Worm (Caenorhabditis elegans) whole organism, L1 larva: ENCODE data around the gene sru-24.

Experiments used
- C16A3.4 ChIP-seq: fragments of 150-350 bp; optimal IDR thresholded peaks from 2 replicates; lab custom pipeline; 2014; ENCODE audit warnings: missing biosample characterization, missing genetic modification characterization
- F16B12.6 ChIP-seq: fragments of 150-350 bp; optimal IDR thresholded peaks from 2 replicates; lab custom pipeline; 2014; ENCODE audit warnings: missing biosample characterization, missing genetic modification characterization
- ama-1 ChIP-seq: fragments of 150-350 bp; optimal IDR thresholded peaks from 2 replicates; lab custom pipeline; 2014
- blmp-1 ChIP-seq: fragments of 150-350 bp; optimal IDR thresholded peaks from 2 replicates; lab custom pipeline; 2014; ENCODE audit warnings: missing biosample characterization, missing genetic modification characterization
- dpl-1 ChIP-seq, 3 experiments: fragments of 150-350 bp in 2 of 3; sonication (generic microtip) in 1 of 3; optimal IDR thresholded peaks; 2 replicates each; lab custom pipeline; 2014 to 2017; ENCODE audit warnings: missing biosample characterization in 3 of 3, missing genetic modification characterization in 3 of 3, missing genetic modification reagents in 3 of 3
- dsc-1 ChIP-seq: sonication (generic microtip); optimal IDR thresholded peaks from 2 replicates; lab custom pipeline; 2016; ENCODE audit warnings: mild to moderate bottlenecking, missing genetic modification characterization, missing compliant biosample characterization
- efl-1 ChIP-seq, 4 experiments: fragments of 150-350 bp; optimal IDR thresholded peaks in 3 of 4; peaks in 1 of 4; 1 replicate in 1 of 4; 2 replicates in 3 of 4; lab custom pipeline; 2014; ENCODE audit warnings: missing biosample characterization in 2 of 4, missing genetic modification characterization in 2 of 4, missing genetic modification reagents in 2 of 4
- elt-2 ChIP-seq: sonication (generic microtip); optimal IDR thresholded peaks from 2 replicates; lab custom pipeline; 2016; ENCODE audit warnings: missing genetic modification characterization, mild to moderate bottlenecking, inconsistent platforms, missing compliant biosample characterization, missing genetic modification reagents
- elt-3 ChIP-seq, 6 experiments: fragments of 150-350 bp in 1 of 6; sonication (generic microtip); optimal IDR thresholded peaks; 2 replicates each; lab custom pipeline; 2017 to 2018; ENCODE audit warnings: missing biosample characterization in 6 of 6, missing genetic modification characterization in 6 of 6, inconsistent platforms in 1 of 6
- ets-5 ChIP-seq: fragments of 200-800 bp; sonication (Bioruptor generic); IDR thresholded peaks from 2 replicates; pipeline ENCODE4 v1.3.6; 2022; ENCODE audit warnings: missing genetic modification characterization, missing compliant biosample characterization
- fkh-4 ChIP-seq: sonication (generic microtip); optimal IDR thresholded peaks from 2 replicates; lab custom pipeline; 2016; ENCODE audit warnings: missing compliant biosample characterization, missing genetic modification characterization, borderline replicate concordance
- grh-1 ChIP-seq: fragments of 200-800 bp; sonication (Bioruptor generic); IDR thresholded peaks from 2 replicates; pipeline ENCODE4 v1.3.6; 2022; ENCODE audit warnings: missing genetic modification reagents, missing genetic modification characterization, missing compliant biosample characterization
- hlh-4 ChIP-seq: sonication (generic microtip); optimal IDR thresholded peaks from 2 replicates; lab custom pipeline; 2016; ENCODE audit warnings: mild to moderate bottlenecking, missing genetic modification characterization, missing compliant biosample characterization
- lin-35 ChIP-seq, 2 experiments: fragments of 150-350 bp; optimal IDR thresholded peaks; 2 replicates each; lab custom pipeline; 2014; ENCODE audit warnings: missing biosample characterization in 2 of 2, missing genetic modification characterization in 2 of 2, missing genetic modification reagents in 2 of 2
- lir-3 ChIP-seq: sonication (generic microtip); optimal IDR thresholded peaks from 2 replicates; lab custom pipeline; 2016; ENCODE audit warnings: mild to moderate bottlenecking, missing genetic modification characterization, moderate library complexity, missing compliant biosample characterization; ENCODE audit not compliant: poor library complexity
- mdl-1 ChIP-seq, 2 experiments: fragments of 150-350 bp; optimal IDR thresholded peaks; 2 replicates each; lab custom pipeline; 2014 to 2017; ENCODE audit warnings: missing biosample characterization in 2 of 2, missing genetic modification characterization in 2 of 2, inconsistent platforms in 1 of 2
- nhr-19 ChIP-seq: fragments of 200-800 bp; sonication (Bioruptor generic); conservative IDR thresholded peaks from 2 replicates; pipeline ENCODE4 v1.3.6; 2022; ENCODE audit warnings: missing genetic modification characterization, missing compliant biosample characterization
- nhr-20 ChIP-seq: sonication (generic microtip); optimal IDR thresholded peaks from 2 replicates; lab custom pipeline; 2016; ENCODE audit warnings: mild to moderate bottlenecking, missing genetic modification characterization, missing compliant biosample characterization
- nhr-28 ChIP-seq: fragments of 150-350 bp; optimal IDR thresholded peaks from 2 replicates; lab custom pipeline; 2014; ENCODE audit warnings: missing biosample characterization, missing genetic modification characterization
- nhr-71 ChIP-seq: sonication (generic microtip); optimal IDR thresholded peaks from 2 replicates; lab custom pipeline; 2016; ENCODE audit warnings: mild to moderate bottlenecking, missing genetic modification characterization, moderate library complexity, missing compliant biosample characterization
- nhr-77 ChIP-seq: fragments of 150-350 bp; optimal IDR thresholded peaks from 2 replicates; lab custom pipeline; 2014; ENCODE audit warnings: missing biosample characterization, missing genetic modification characterization
- nhr-85 ChIP-seq: sonication (generic microtip); peaks from one replicate; lab custom pipeline; 2016; ENCODE audit warnings: missing genetic modification characterization, inconsistent platforms, missing compliant biosample characterization
- skn-1 ChIP-seq: fragments of 150-350 bp; optimal IDR thresholded peaks from 2 replicates; lab custom pipeline; 2014; ENCODE audit warnings: missing biosample characterization, missing genetic modification characterization
- snpc-4 ChIP-seq: fragments of 150-350 bp; optimal IDR thresholded peaks from 2 replicates; lab custom pipeline; 2014; ENCODE audit warnings: missing biosample characterization, missing genetic modification characterization
- snu-23 ChIP-seq: sonication (generic microtip); optimal IDR thresholded peaks from 2 replicates; lab custom pipeline; 2016; ENCODE audit warnings: missing genetic modification characterization, missing compliant biosample characterization
- unc-86 ChIP-seq: sonication (generic microtip); optimal IDR thresholded peaks from 2 replicates; lab custom pipeline; 2016; ENCODE audit warnings: missing genetic modification characterization, missing compliant biosample characterization
- xbp-1 ChIP-seq: sonication (generic microtip); optimal IDR thresholded peaks from 2 replicates; lab custom pipeline; 2016; ENCODE audit warnings: missing genetic modification characterization, missing compliant biosample characterization
- zag-1 ChIP-seq: fragments of 150-350 bp; optimal IDR thresholded peaks from 2 replicates; lab custom pipeline; 2014; ENCODE audit warnings: missing biosample characterization, missing genetic modification characterization

sru-24 gene

DNA sequence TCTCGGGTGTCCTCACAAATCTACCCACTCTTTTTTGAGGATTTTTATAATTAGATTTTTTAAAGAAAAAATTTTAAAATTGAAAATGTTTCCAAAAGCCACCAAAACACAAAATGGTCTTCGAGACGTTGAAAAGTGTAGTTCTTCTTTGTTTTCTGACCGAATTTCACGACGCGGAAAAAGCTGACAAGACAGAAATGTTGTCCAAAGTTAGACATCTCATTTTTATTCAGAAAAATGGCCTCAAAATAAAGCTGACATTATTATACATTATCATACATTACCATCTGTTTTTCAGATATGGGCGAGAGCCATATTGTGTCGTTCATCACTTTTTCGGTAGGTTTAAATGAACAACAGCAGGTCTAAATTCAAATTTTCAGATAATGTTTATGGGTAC, 8.4 kb upstream of the sru-24 start, which contains the start of gene srx-22:
TSS of gene srx-22 (plus strand) at position 301 of the 400 bp plus-strand sequence.
- no peak for TF ChIP-seq efl-1 (optimal IDR thresholded peaks at IDR 0.05; lab: Kevin White, UChicago)
- TF ChIP-seq efl-1 (GFP tag; optimal IDR thresholded peaks at IDR 0.05 in 1 of 2; lab: Kevin White, UChicago): peak in 1 of 2 experiments; percentile 65
- TF ChIP-seq ets-5 (GFP tag; lab: Robert Waterston, UW): no peak

DNA sequence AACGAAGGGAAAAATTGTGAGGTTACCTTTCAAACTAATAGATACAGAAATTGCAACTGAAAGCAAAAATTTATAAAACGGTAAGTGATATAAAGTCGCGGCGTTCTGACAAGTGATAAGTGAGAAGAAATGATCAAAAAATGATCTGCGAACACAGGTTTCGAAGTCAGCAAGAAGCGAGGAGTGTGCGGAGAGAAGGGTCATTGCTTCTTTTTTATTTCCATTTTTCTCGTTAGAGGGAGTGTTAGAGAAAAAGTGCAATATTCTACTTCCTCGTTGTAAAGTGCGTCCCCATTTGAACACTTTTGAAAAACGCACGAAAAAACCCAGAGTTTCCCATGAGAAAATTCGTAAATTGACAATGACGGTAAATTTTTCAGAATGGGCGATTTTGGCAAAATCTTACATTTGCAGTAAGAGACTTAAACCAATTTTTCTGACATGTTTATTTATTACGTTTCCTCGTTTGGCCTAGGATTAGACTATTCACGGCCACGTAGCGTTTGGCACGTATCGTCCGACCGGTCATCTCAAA, 5.4 kb upstream of the sru-24 start, which contains the start of the genes fbxa-72 and srx-21:
TSS of gene fbxa-72 (minus strand) at position 204 of the 535 bp plus-strand sequence.
TSS of gene srx-21 (plus strand) at position 485 of the 535 bp plus-strand sequence.
- TF ChIP-seq blmp-1 (tag; lab: Kevin White, UChicago) (peak; percentile 50), skn-1 (tag; lab: Kevin White, UChicago) (no peak), nhr-85 (tag; lab: Kevin White, UChicago) (peak; percentile 23), nhr-19 (GFP tag; lab: Robert Waterston, UW) (no peak)
- TF ChIP-seq, all 84 proteins: peak for 2

- TF ChIP-seq nhr-20 (no peak), dsc-1 (tag; lab: Kevin White, UChicago) (no peak), fkh-4 (tag; lab: Kevin White, UChicago) (no peak), snpc-4 (peak; percentile 27)
These were observed 4.8 kb upstream of the sru-24 start for ce11 chrV:676090-676489.

ce11 chrV:674213-674612, 3.0 kb upstream of the sru-24 start, which contains the start of gene sru-25:
Gene sru-25, minus strand, starts transcription at chrV:674313.
- TF ChIP-seq nhr-85 (tag; lab: Kevin White, UChicago) (no peak), F16B12.6 (no peak), dsc-1 (tag; lab: Kevin White, UChicago) (no peak), xbp-1 (tag; lab: Kevin White, UChicago) (no peak), nhr-77 (tag; lab: Kevin White, UChicago) (no peak), nhr-71 (tag; lab: Kevin White, UChicago) (no peak), nhr-28 (tag; lab: Kevin White, UChicago) (no peak)

- no peak for TF ChIP-seq nhr-71 (tag; lab: Kevin White, UChicago)
- TF ChIP-seq unc-86 (tag; lab: Kevin White, UChicago): no peak
- TF ChIP-seq blmp-1 (tag; lab: Kevin White, UChicago): peak; percentile 29
- peak; percentile 14 for TF ChIP-seq nhr-20
- TF ChIP-seq elt-3 (tag; optimal IDR thresholded peaks at IDR 0.05; lab: Kevin White, UChicago): peak in 1 of 6 experiments; percentile 8
- TF ChIP-seq skn-1 (tag; lab: Kevin White, UChicago): peak; percentile 0
- TF ChIP-seq snu-23: peak; percentile 27
- TF ChIP-seq mdl-1 (tag; optimal IDR thresholded peaks at IDR 0.05; lab: Kevin White, UChicago): peak in 1 of 2 experiments; percentile 61
- no peak for TF ChIP-seq C16A3.4 (tag; lab: Kevin White, UChicago)
- TF ChIP-seq xbp-1 (tag; lab: Kevin White, UChicago): peak; percentile 17
- TF ChIP-seq dpl-1 (GFP tag; optimal IDR thresholded peaks at IDR 0.05; lab: Kevin White, UChicago): no peak
- TF ChIP-seq lin-35 (GFP tag; optimal IDR thresholded peaks at IDR 0.05; lab: Kevin White, UChicago): peak in 1 of 2 experiments; percentile 52
- TF ChIP-seq elt-2 (tag; lab: Kevin White, UChicago): peak; percentile 8
- TF ChIP-seq nhr-19 (GFP tag; lab: Robert Waterston, UW): 0 out of 2 replicates have a peak, but pooled peaks have one; percentile 7
These were observed 3.8 kb downstream of the sru-24 start, which contains the start of gene nhr-180 for ce11 chrV:667459-667858. Gene nhr-180, minus strand, starts transcription at chrV:667510.

ce11 chrV:664337-664847, 6.8 kb downstream of the sru-24 start, which contains the start of the genes F31F4.11 and srh-266:
Gene F31F4.11, minus strand, starts transcription at chrV:664437.
Gene srh-266, plus strand, starts transcription at chrV:664797.
- TF ChIP-seq zag-1 (tag; lab: Kevin White, UChicago) (no peak), efl-1 (optimal IDR thresholded peaks at IDR 0.05; lab: Kevin White, UChicago) (no peak), efl-1 (GFP tag; optimal IDR thresholded peaks at IDR 0.05 in 1 of 2; lab: Kevin White, UChicago) (no peak), xbp-1 (tag; lab: Kevin White, UChicago) (no peak), grh-1 (no peak), lir-3 (tag; lab: Kevin White, UChicago) (no peak), hlh-4 (tag; lab: Kevin White, UChicago) (peak; percentile 14), ama-1 (lab: Kevin White, UChicago) (no peak), nhr-20 (no peak)
